Worm (Caenorhabditis elegans) whole organism, late embryonic: ENCODE data around the gene R02F2.5.

Experiments
- dve-1 ChIP-seq: sonication (generic microtip); optimal IDR thresholded peaks from 2 replicates; lab custom pipeline; 2017; ENCODE audit warnings: antibody characterized with exemption, mild to moderate bottlenecking, missing genetic modification characterization, missing compliant biosample characterization
- elt-4 ChIP-seq: sonication (generic microtip); optimal IDR thresholded peaks from 2 replicates; lab custom pipeline; 2016; ENCODE audit warnings: missing genetic modification characterization, missing compliant biosample characterization
- ets-4 ChIP-seq: sonication (generic microtip); optimal IDR thresholded peaks from 2 replicates; lab custom pipeline; 2016; ENCODE audit warnings: missing genetic modification characterization, missing compliant biosample characterization
- gmeb-2 ChIP-seq: sonication (generic microtip); optimal IDR thresholded peaks from 2 replicates; lab custom pipeline; 2016; ENCODE audit warnings: missing genetic modification characterization, inconsistent platforms, missing compliant biosample characterization
- lim-6 ChIP-seq: sonication (generic microtip); optimal IDR thresholded peaks from 2 replicates; lab custom pipeline; 2016; ENCODE audit warnings: missing genetic modification characterization, missing compliant biosample characterization
- nhr-11 ChIP-seq: fragments of 150-350 bp; optimal IDR thresholded peaks from 2 replicates; lab custom pipeline; 2014; ENCODE audit warnings: missing biosample characterization, missing genetic modification characterization
- pha-2 ChIP-seq: sonication (generic microtip); optimal IDR thresholded peaks from 2 replicates; lab custom pipeline; 2017; ENCODE audit warnings: mild to moderate bottlenecking, missing genetic modification characterization, missing compliant biosample characterization
- sdc-2 ChIP-seq: sonication (generic microtip); optimal IDR thresholded peaks from 2 replicates; lab custom pipeline; 2016; ENCODE audit warnings: missing genotype, missing genetic modification characterization, missing compliant biosample characterization

DNA sequence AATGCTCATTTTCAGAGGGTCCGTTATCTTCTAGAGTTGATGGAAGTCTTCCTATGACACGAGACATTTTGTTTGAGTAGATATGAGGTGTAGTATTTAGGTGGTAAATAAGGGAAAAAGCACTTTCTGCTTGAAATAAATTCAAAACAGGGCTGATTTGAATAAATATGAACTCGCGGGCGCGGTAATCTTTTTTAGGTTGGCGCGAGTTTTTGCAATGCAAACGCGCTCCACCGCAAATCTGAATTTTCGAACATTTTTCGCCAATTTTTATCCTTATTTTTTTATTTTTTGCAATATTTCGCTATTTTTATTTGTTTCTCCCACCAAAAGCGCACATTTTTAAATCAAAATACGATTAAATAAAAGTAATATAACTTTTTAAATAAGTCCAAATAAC is 30.9 kb upstream of the R02F2.5 start, which contains the start of gene skpt-1:
- TF ChIP-seq elt-4: no peak
- no peak for TF ChIP-seq gmeb-2 (tag; lab: Kevin White, UChicago)
- no peak for TF ChIP-seq nhr-11
- TF ChIP-seq sdc-2 (tag; lab: Kevin White, UChicago): no peak
- TF ChIP-seq lim-6: no peak
- TF ChIP-seq dve-1 (tag; lab: Kevin White, UChicago): no peak
- no peak for TF ChIP-seq pha-2 (tag; lab: Kevin White, UChicago)
- TF ChIP-seq ets-4 (tag; lab: Kevin White, UChicago): no peak
